Worm (Caenorhabditis elegans) whole organism, L4 larva: ENCODE data around the gene parp-2.

Experiments
- F10B5.3 ChIP-seq: sonication (generic microtip); optimal IDR thresholded peaks from 2 replicates; lab custom pipeline; 2016; ENCODE audit warnings: mild to moderate bottlenecking, missing genetic modification characterization, missing compliant biosample characterization
- F26F4.8 ChIP-seq: fragments of 200-800 bp; sonication (Bioruptor generic); conservative IDR thresholded peaks from 2 replicates; pipeline ENCODE4 v1.3.6; 2022; ENCODE audit warnings: missing genetic modification characterization, missing compliant biosample characterization
- F49E8.2 ChIP-seq: sonication (generic microtip); optimal IDR thresholded peaks from 2 replicates; lab custom pipeline; 2016; ENCODE audit warnings: missing compliant biosample characterization, mild to moderate bottlenecking, missing genetic modification characterization, borderline replicate concordance
- T26A8.4 ChIP-seq: fragments of 200-800 bp; sonication (Bioruptor generic); IDR thresholded peaks from 2 replicates; pipeline ENCODE4 v1.3.6; 2022; ENCODE audit warnings: missing genetic modification characterization, missing compliant biosample characterization
- Y5F2A.4 ChIP-seq: fragments of 200-800 bp; sonication (Bioruptor generic); optimal IDR thresholded peaks from 2 replicates; lab custom pipeline; 2018; ENCODE audit warnings: mild to moderate bottlenecking, missing genetic modification characterization, missing compliant biosample characterization
- ZK546.5 ChIP-seq, 2 experiments: sonication (generic microtip); optimal IDR thresholded peaks; 2 replicates each; lab custom pipeline; 2017; ENCODE audit warnings: missing biosample characterization in 2 of 2, missing genetic modification characterization in 2 of 2
- aly-2 ChIP-seq: sonication (generic microtip); optimal IDR thresholded peaks from 2 replicates; lab custom pipeline; 2018; ENCODE audit warnings: missing biosample characterization, missing genetic modification characterization
- ceh-20 ChIP-seq: fragments of 200-800 bp; sonication (Bioruptor generic); IDR thresholded peaks from 2 replicates; pipeline ENCODE4 v1.3.6; 2022; ENCODE audit warnings: missing genetic modification reagents, missing genetic modification characterization, missing compliant biosample characterization
- ceh-62 ChIP-seq: sonication (generic microtip); optimal IDR thresholded peaks from 2 replicates; lab custom pipeline; 2017; ENCODE audit warnings: missing biosample characterization, missing genetic modification characterization
- daf-16 ChIP-seq, 3 experiments: sonication (generic microtip); optimal IDR thresholded peaks; 2 replicates each; lab custom pipeline; 2016 to 2017; ENCODE audit warnings: missing genetic modification characterization in 3 of 3, missing genetic modification reagents in 3 of 3, mild to moderate bottlenecking in 2 of 3, missing compliant biosample characterization in 2 of 3, missing biosample characterization in 1 of 3, moderate library complexity in 1 of 3
- daf-19 ChIP-seq: fragments of 200-800 bp; sonication (Bioruptor generic); conservative IDR thresholded peaks from 2 replicates; pipeline ENCODE4 v1.3.6; 2022; ENCODE audit warnings: missing genetic modification characterization, missing compliant biosample characterization
- dmd-8 ChIP-seq: fragments of 200-800 bp; sonication (Bioruptor generic); IDR thresholded peaks from 2 replicates; pipeline ENCODE4 v1.3.6; 2022; ENCODE audit warnings: missing genetic modification characterization, missing compliant biosample characterization
- dmd-9 ChIP-seq: fragments of 200-800 bp; sonication (Bioruptor generic); IDR thresholded peaks from 2 replicates; pipeline ENCODE4 v1.3.6; 2022; ENCODE audit warnings: missing genetic modification reagents, missing genetic modification characterization, missing compliant biosample characterization
- dpl-1 ChIP-seq: fragments of 150-350 bp; optimal IDR thresholded peaks from 2 replicates; lab custom pipeline; 2014; ENCODE audit warnings: missing biosample characterization, missing genetic modification reagents, missing genetic modification characterization
- duxl-1 ChIP-seq: sonication (generic microtip); optimal IDR thresholded peaks from 2 replicates; lab custom pipeline; 2016; ENCODE audit warnings: mild to moderate bottlenecking, missing genetic modification characterization, moderate library complexity, missing compliant biosample characterization; ENCODE audit not compliant: poor library complexity
- dve-1 ChIP-seq: sonication (generic microtip); optimal IDR thresholded peaks from 2 replicates; lab custom pipeline; 2017; ENCODE audit warnings: antibody characterized with exemption, mild to moderate bottlenecking, missing genetic modification characterization, missing compliant biosample characterization; ENCODE audit not compliant: insufficient read depth
- egl-43 ChIP-seq: fragments of 200-800 bp; sonication (Bioruptor generic); IDR thresholded peaks from 2 replicates; pipeline ENCODE4 v1.3.6; 2022; ENCODE audit warnings: missing genetic modification reagents, missing genetic modification characterization, missing compliant biosample characterization
- fkh-10 ChIP-seq: fragments of 150-350 bp; optimal IDR thresholded peaks from 2 replicates; lab custom pipeline; 2014; ENCODE audit warnings: missing biosample characterization, missing genetic modification reagents, missing genetic modification characterization
- gei-8 ChIP-seq: fragments of 200-800 bp; sonication (Bioruptor generic); optimal IDR thresholded peaks from 2 replicates; lab custom pipeline; 2018; ENCODE audit warnings: mild to moderate bottlenecking, missing genetic modification characterization, missing compliant biosample characterization
- hlh-11 ChIP-seq: fragments of 200-800 bp; sonication (Bioruptor generic); optimal IDR thresholded peaks from 2 replicates; lab custom pipeline; 2018; ENCODE audit warnings: mild to moderate bottlenecking, missing genetic modification characterization, missing compliant biosample characterization
- hlh-30 ChIP-seq: sonication (generic microtip); optimal IDR thresholded peaks from 2 replicates; lab custom pipeline; 2017; ENCODE audit warnings: antibody characterized with exemption, mild to moderate bottlenecking, missing genetic modification characterization, missing compliant biosample characterization; ENCODE audit not compliant: insufficient read depth
- hmg-1.1 ChIP-seq: fragments of 200-800 bp; sonication (Bioruptor generic); IDR thresholded peaks from 2 replicates; pipeline ENCODE4 v1.3.6; 2022; ENCODE audit warnings: missing genetic modification reagents, missing genetic modification characterization, missing compliant biosample characterization
- lin-38 ChIP-seq: fragments of 200-800 bp; sonication (Bioruptor generic); IDR thresholded peaks from 2 replicates; pipeline ENCODE4 v1.3.6; 2022; ENCODE audit warnings: missing genetic modification reagents, missing genetic modification characterization, missing compliant biosample characterization
- lir-3 ChIP-seq: sonication (generic microtip); optimal IDR thresholded peaks from 2 replicates; lab custom pipeline; 2016; ENCODE audit warnings: mild to moderate bottlenecking, missing genetic modification characterization, missing compliant biosample characterization
- lsy-2 ChIP-seq, 2 experiments: fragments of 150-350 bp in 1 of 2; sonication (generic microtip) in 1 of 2; optimal IDR thresholded peaks; 2 replicates each; lab custom pipeline; 2014 to 2017; ENCODE audit warnings: missing biosample characterization in 2 of 2, missing genetic modification characterization in 2 of 2
- mdl-1 ChIP-seq, 2 experiments: fragments of 150-350 bp in 1 of 2; sonication (generic microtip) in 1 of 2; optimal IDR thresholded peaks; 2 replicates each; lab custom pipeline; 2014 to 2017; ENCODE audit warnings: missing biosample characterization in 2 of 2, missing genetic modification characterization in 2 of 2
- mdt-29 ChIP-seq: fragments of 200-800 bp; sonication (Bioruptor generic); IDR thresholded peaks from 2 replicates; pipeline ENCODE4 v1.3.6; 2022; ENCODE audit warnings: missing genetic modification reagents, missing genetic modification characterization, missing compliant biosample characterization
- mep-1 ChIP-seq: fragments of 150-350 bp; sonication (generic microtip); optimal IDR thresholded peaks from 3 replicates; lab custom pipeline; 2014; ENCODE audit warnings: missing biosample characterization, missing genetic modification characterization
- mes-2 ChIP-seq: sonication (generic microtip); optimal IDR thresholded peaks from 2 replicates; lab custom pipeline; 2016; ENCODE audit warnings: missing genotype, mild to moderate bottlenecking, missing genetic modification characterization, missing compliant biosample characterization; ENCODE audit not compliant: poor library complexity, severe bottlenecking
- mxl-2 ChIP-seq: fragments of 200-800 bp; sonication (Bioruptor generic); conservative IDR thresholded peaks from 2 replicates; pipeline ENCODE4 v1.3.6; 2022; ENCODE audit warnings: missing genetic modification reagents, missing genetic modification characterization, missing compliant biosample characterization
- mxl-3 ChIP-seq: fragments of 200-800 bp; sonication (Bioruptor generic); optimal IDR thresholded peaks from 2 replicates; lab custom pipeline; 2018; ENCODE audit warnings: mild to moderate bottlenecking, missing genetic modification characterization, missing compliant biosample characterization
- nhr-10 ChIP-seq: fragments of 150-350 bp; optimal IDR thresholded peaks from 2 replicates; lab custom pipeline; 2014; ENCODE audit warnings: missing biosample characterization, missing genetic modification characterization
- nhr-11 ChIP-seq: fragments of 150-350 bp; optimal IDR thresholded peaks from 2 replicates; lab custom pipeline; 2014; ENCODE audit warnings: missing biosample characterization, missing genetic modification characterization
- nhr-237 ChIP-seq: sonication (generic microtip); optimal IDR thresholded peaks from 2 replicates; lab custom pipeline; 2017; ENCODE audit warnings: missing biosample characterization, missing genetic modification characterization
- nhr-42 ChIP-seq: fragments of 200-800 bp; sonication (Bioruptor generic); IDR thresholded peaks from 2 replicates; pipeline ENCODE4 v1.3.6; 2022; ENCODE audit warnings: missing genetic modification characterization, missing compliant biosample characterization
- nhr-77 ChIP-seq: fragments of 150-350 bp; optimal IDR thresholded peaks from 2 replicates; lab custom pipeline; 2014; ENCODE audit warnings: missing biosample characterization, missing genetic modification characterization
- pqm-1 ChIP-seq: sonication (generic microtip); optimal IDR thresholded peaks from 2 replicates; lab custom pipeline; 2017; ENCODE audit warnings: missing biosample characterization, missing genetic modification characterization
- saeg-2 ChIP-seq: fragments of 200-800 bp; sonication (Bioruptor generic); IDR thresholded peaks from 2 replicates; pipeline ENCODE4 v1.3.6; 2022; ENCODE audit warnings: missing genetic modification reagents, missing genetic modification characterization, missing compliant biosample characterization
- spr-3 ChIP-seq: fragments of 200-800 bp; sonication (Bioruptor generic); optimal IDR thresholded peaks from 2 replicates; lab custom pipeline; 2018; ENCODE audit warnings: mild to moderate bottlenecking, missing genetic modification characterization, missing compliant biosample characterization
- tag-97 ChIP-seq: fragments of 200-800 bp; sonication (Bioruptor generic); IDR thresholded peaks from 2 replicates; pipeline ENCODE4 v1.3.6; 2022; ENCODE audit warnings: missing genetic modification characterization, missing compliant biosample characterization
- zfp-2 ChIP-seq: sonication (generic microtip); optimal IDR thresholded peaks from 2 replicates; lab custom pipeline; 2016; ENCODE audit warnings: mild to moderate bottlenecking, missing genetic modification characterization, missing compliant biosample characterization

parp-2 gene

DNA sequence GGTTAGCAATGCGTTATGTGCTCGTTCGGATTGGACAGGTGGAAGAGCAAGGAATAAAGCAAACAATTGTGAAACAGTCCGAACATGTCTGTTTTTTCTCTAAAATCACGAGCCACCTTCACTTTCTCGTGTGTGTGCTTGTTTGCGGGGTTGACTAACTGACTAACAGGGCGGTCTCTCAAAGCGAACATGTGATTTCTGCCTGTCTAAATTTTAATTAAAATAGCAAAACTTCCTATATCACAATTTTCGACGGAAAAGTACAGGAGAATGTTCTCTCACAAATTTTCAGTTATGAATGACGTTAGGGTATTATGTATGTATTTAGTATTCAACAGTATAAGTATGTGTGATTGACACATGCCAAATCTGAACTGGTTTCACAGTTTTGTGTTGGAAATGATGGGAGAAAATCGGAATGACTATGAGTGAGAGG lies 29.1 kb downstream of the parp-2 start (continued):
- no peak for TF ChIP-seq mdt-29
- no peak for TF ChIP-seq hmg-1.1 (GFP tag; lab: Robert Waterston, UW)
- TF ChIP-seq, all 104 proteins: peak for 18

- TF ChIP-seq mes-2 (peak; percentile 40), T26A8.4 (GFP tag; lab: Robert Waterston, UW) (no peak), tag-97 (GFP tag; lab: Robert Waterston, UW) (no peak), hlh-30 (tag; lab: Kevin White, UChicago) (peak; percentile 1), nhr-11 (tag; lab: Kevin White, UChicago) (peak; percentile 23), nhr-10 (no peak), saeg-2 (GFP tag; lab: Robert Waterston, UW) (no peak), daf-19 (GFP tag; lab: Robert Waterston, UW) (no peak), ZK546.5 (tag; optimal IDR thresholded peaks at IDR 0.05; lab: Kevin White, UChicago) (no peak), F10B5.3 (no peak), mdl-1 (tag; optimal IDR thresholded peaks at IDR 0.05; lab: Kevin White, UChicago) (no peak), nhr-77 (no peak), nhr-237 (tag; lab: Kevin White, UChicago) (no peak), nhr-42 (GFP tag; lab: Robert Waterston, UW) (no peak), daf-16 (GFP tag; optimal IDR thresholded peaks at IDR 0.05; lab: Kevin White, UChicago) (no peak), daf-16 (tag; optimal IDR thresholded peaks at IDR 0.05; lab: Kevin White, UChicago) (peak; percentile 63), duxl-1 (tag; lab: Kevin White, UChicago) (no peak), dmd-8 (GFP tag; lab: Robert Waterston, UW) (no peak), mxl-3 (peak; percentile 5), pqm-1 (tag; lab: Kevin White, UChicago) (peak; percentile 25), mep-1 (peak; percentile 24), lir-3 (tag; lab: Kevin White, UChicago) (no peak), mxl-2 (GFP tag; lab: Robert Waterston, UW) (no peak), lin-38 (peak; percentile 73), F26F4.8 (GFP tag; lab: Robert Waterston, UW) (no peak), F49E8.2 (tag; lab: Kevin White, UChicago) (no peak), dpl-1 (GFP tag; lab: Kevin White, UChicago) (peak; percentile 22), hlh-11 (tag; lab: Kevin White, UChicago) (no peak), dmd-9 (GFP tag; lab: Robert Waterston, UW) (no peak), lsy-2 (tag; optimal IDR thresholded peaks at IDR 0.05; lab: Kevin White, UChicago) (peak in 1 of 2 experiments; percentile 56), ceh-62 (tag; lab: Kevin White, UChicago) (no peak), dve-1 (no peak), spr-3 (GFP tag; lab: Kevin White, UChicago) (no peak), Y5F2A.4 (no peak), ceh-20 (GFP tag; lab: Robert Waterston, UW) (no peak), egl-43 (no peak), aly-2 (tag; lab: Kevin White, UChicago) (no peak), zfp-2 (tag; lab: Kevin White, UChicago) (no peak), gei-8 (GFP tag; lab: Kevin White, UChicago) (no peak), fkh-10 (GFP tag; lab: Kevin White, UChicago) (no peak)
These were observed 31.4 kb downstream of the parp-2 start, which contains the start of the genes dnj-20 and ZK1307.8 for ce11 chrII:9624110-9624695. TSS of gene dnj-20 (minus strand) at chrII:9624176. TSS of gene ZK1307.8 (plus strand) at chrII:9624613.
